Fruit fly (Drosophila melanogaster) whole organism, pupa: ENCODE results near the gene CG12974.

Experiments
- CG14655 ChIP-seq: fragments of 200-800 bp; sonication (Bioruptor generic); optimal IDR thresholded peaks from 3 replicates; lab custom pipeline; 2017; ENCODE audit warnings: mild to moderate bottlenecking, missing biosample characterization, missing genetic modification reagents, missing genetic modification characterization
- CG9948 ChIP-seq: fragments of 200-800 bp; sonication (Bioruptor generic); optimal IDR thresholded peaks from 2 replicates; lab custom pipeline; 2018; ENCODE audit warnings: missing biosample characterization, mild to moderate bottlenecking, missing genetic modification characterization, moderate library complexity
- D1 ChIP-seq: fragments of 200-800 bp; sonication (Bioruptor generic); optimal IDR thresholded peaks from 2 replicates; lab custom pipeline; 2018; ENCODE audit warnings: missing biosample characterization, mild to moderate bottlenecking, missing genetic modification characterization, moderate library complexity
- Snoo ChIP-seq: fragments of 200-800 bp; sonication (Bioruptor generic); optimal IDR thresholded peaks from 3 replicates; lab custom pipeline; 2017; ENCODE audit warnings: missing biosample characterization, mild to moderate bottlenecking, missing genetic modification characterization, inconsistent platforms

DNA sequence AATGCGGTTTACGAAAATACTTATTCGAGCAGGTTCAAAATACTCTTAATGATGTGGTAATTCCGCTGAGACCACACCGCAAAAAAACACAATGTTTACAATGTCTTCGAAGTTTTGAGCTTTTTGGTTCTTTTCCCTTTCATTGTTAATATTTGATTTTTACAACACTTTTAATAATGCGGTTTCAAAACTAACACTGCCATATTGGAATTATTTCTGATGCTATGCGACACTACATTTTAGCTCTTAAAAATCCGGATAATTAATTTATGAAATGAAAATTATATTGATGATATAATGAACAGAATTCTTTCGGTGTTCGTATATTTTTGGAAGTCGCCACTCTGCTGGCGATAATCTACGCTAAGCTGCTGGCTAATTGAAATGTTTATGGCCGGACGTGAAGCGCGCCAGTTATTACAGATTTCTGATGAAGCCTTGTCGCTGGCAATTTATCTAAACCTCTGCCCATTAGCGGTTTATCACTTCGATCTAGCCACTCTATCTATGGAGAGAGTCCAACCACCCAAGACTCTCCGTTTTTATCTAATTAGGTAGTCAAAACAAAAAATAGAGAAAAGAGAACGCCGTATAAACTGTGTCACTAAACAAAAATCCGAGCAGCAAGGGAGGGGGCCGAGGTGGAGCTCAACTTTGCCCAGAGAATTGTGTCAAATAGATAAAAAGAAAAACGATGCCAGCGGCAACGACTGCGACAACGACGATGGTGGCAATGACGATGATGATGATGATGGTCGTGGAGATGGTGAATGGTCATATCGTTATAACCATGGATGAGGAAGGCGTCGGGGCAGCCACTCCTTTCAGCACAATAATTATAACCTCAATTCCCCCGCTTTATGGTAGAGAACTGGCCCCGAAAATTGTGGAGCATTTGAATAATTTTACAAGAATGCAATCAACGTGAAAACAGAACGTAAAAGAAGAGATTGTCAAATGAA, 29.4 kb downstream of the CG12974 start:
- TF ChIP-seq CG14655 (GFP tag; lab: Kevin White, UChicago): no peak
- no peak for TF ChIP-seq Snoo (tag; lab: Kevin White, UChicago)
- TF ChIP-seq D1: no peak
- no peak for TF ChIP-seq CG9948
